Worm (Caenorhabditis elegans): ENCODE data around the gene igcm-2.

Gene igcm-2

DNA sequence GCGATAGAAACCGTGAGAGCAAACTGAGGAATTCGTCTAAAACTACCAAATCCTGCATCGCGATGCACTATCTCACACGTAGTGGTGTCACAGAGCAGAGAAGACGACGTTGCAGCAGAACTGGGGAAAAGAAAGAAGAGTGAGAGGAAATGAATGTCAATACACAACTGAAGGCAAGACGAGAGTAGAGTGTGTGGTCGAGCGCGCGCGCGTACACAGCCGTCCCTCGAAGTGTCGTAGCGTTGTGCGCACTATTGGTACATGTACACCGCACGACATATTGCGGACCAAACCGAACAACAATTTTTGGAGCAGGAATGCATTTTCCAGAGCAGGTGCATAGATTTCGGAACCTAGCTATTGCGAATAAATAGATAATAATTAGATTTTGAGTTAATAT is 13.0 kb downstream of the igcm-2 start (continued):
- TF ChIP-seq ama-1 (optimal IDR thresholded peaks at IDR 0.05) (no peak), nhr-6 (tag; optimal IDR thresholded peaks at IDR 0.05) (no peak), lsy-2 (tag; optimal IDR thresholded peaks at IDR 0.05) (peak; percentile 26 to 59), Y48G9A.11 (GFP tag; IDR thresholded peaks at IDR 0.05) (no peak), vab-7 (GFP tag; IDR thresholded peaks at IDR 0.05) (0 out of 2 replicates have a peak, but pooled peaks have one; percentile 36), unc-62 (GFP tag; optimal IDR thresholded peaks at IDR 0.05 in 1 of 2) (peak in 1 of 2 experiments; percentile 82), unc-62 (tag; optimal IDR thresholded peaks at IDR 0.05) (no peak)

DNA sequence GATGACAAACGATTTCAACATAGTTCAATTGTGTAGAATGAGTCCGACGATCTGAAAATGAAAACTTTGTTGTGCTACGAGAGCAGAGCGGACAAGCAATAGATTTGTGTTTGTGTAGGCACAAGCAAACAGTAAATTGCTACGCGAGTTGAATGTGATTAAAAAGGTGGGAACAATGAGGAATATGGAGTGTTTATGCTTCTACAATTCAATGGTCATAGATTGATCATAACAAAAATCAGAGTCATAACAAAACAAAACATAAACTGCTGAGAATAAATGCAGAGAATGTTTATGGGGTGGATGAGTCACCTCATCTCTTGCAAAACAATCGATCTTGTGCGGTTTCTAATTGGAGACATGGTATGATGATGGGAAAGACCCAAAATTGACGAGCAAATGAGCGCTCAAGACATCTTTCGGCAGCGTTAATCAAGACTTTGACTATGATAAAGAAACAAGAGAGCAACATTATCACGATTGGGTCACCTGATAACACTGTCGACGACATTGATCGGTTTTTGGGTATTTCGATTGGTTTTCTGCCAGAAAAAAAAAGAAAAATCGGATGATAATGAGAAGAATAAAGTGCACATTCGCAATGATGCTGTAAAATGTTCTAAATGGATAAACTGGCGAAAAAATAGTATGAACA is 13.6 kb downstream of the igcm-2 start, which contains the start of gene lmp-1:
Gene lmp-1 (minus strand): TSS at position 51 of the 655 bp plus-strand sequence.
- TF ChIP-seq pqm-1 (tag; optimal IDR thresholded peaks at IDR 0.05) = peak; percentile 33
- TF ChIP-seq dmd-6 (GFP tag; IDR thresholded peaks at IDR 0.05) = peak; percentile 38; the same call in 1 of the 2 replicates
- peak; percentile 25 for TF ChIP-seq dve-1 (tag; optimal IDR thresholded peaks at IDR 0.05; ENCODE audit: insufficient read depth)
- TF ChIP-seq aha-1 (tag) = peak; percentile 84
- peak; percentile 18 for TF ChIP-seq hlh-11 (tag; optimal IDR thresholded peaks at IDR 0.05)
- TF ChIP-seq daf-16 (GFP tag; optimal IDR thresholded peaks at IDR 0.05) = no peak
- TF ChIP-seq daf-16 (tag; optimal IDR thresholded peaks at IDR 0.05) = peak; percentile 77
- TF ChIP-seq nhr-28 (tag; optimal IDR thresholded peaks at IDR 0.05) = no peak
- no peak for TF ChIP-seq ceh-28 (tag; optimal IDR thresholded peaks at IDR 0.05)
- no peak for TF ChIP-seq egl-27 (tag; optimal IDR thresholded peaks at IDR 0.05)
- TF ChIP-seq php-3 (GFP tag; IDR thresholded peaks at IDR 0.05) = peak; percentile 47; the same call in 1 of the 2 replicates

DNA sequence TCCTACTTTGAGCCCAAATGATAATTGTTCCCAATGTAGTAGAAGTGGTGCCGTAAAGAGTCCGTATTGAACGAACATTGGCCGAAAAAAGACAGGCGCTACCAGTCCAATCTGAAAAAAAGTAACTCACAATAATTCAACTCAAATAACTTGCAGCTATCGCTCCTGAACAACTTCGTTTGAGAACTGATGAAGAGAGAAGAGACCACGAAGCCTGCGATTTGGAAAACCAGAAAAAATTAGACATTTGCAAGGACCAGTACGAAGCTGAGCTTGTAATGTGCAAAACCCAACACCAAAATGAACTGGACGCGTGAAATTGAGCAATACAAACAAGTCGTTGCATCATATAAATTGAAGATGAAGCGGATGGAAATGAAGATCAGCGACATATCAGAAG is 16.9 kb downstream of the igcm-2 start, which contains the start of gene C03B1.1:
Gene C03B1.1 (plus strand): TSS at position 301 of the 400 bp plus-strand sequence.
- no peak for TF ChIP-seq mdt-29 (GFP tag; IDR thresholded peaks at IDR 0.05)
- TF ChIP-seq spr-3 (GFP tag; optimal IDR thresholded peaks at IDR 0.05) = no peak
- TF ChIP-seq aha-1 (tag) = peak; percentile 86
- no peak for TF ChIP-seq saeg-2 (GFP tag; IDR thresholded peaks at IDR 0.05)
- TF ChIP-seq daf-8 (GFP tag; IDR thresholded peaks at IDR 0.05) = no peak
- TF ChIP-seq F10B5.3 (tag; optimal IDR thresholded peaks at IDR 0.05) = no peak
- TF ChIP-seq F44E2.7 (GFP tag; IDR thresholded peaks at IDR 0.05) = no peak

DNA sequence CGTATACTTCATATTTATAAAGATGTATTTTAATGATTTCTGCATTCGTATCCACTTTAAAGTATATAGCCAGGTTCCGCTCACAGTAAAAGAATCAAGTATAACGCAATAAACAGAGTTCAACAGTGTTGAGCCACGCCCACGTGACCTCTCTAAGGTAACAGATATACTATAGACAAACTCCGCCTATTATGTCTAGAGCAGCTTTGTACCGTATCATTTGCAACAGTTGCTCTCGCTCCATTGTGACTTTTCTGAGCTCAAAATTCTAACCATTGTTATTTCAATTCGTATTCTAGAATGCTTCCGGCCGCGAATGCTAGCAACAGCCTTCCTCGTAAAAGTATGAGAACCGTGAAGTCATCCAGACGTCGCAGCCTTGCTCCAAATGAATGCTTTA is 18.0 kb downstream of the igcm-2 start, which contains the start of gene C03B1.17:
Gene C03B1.17 (plus strand): TSS at position 301 of the 400 bp plus-strand sequence.
- no peak for TF ChIP-seq vab-7 (GFP tag; IDR thresholded peaks at IDR 0.05)
- no peak for TF ChIP-seq fos-1 (tag; optimal IDR thresholded peaks at IDR 0.05)
- no peak for TF ChIP-seq aha-1 (tag)

DNA sequence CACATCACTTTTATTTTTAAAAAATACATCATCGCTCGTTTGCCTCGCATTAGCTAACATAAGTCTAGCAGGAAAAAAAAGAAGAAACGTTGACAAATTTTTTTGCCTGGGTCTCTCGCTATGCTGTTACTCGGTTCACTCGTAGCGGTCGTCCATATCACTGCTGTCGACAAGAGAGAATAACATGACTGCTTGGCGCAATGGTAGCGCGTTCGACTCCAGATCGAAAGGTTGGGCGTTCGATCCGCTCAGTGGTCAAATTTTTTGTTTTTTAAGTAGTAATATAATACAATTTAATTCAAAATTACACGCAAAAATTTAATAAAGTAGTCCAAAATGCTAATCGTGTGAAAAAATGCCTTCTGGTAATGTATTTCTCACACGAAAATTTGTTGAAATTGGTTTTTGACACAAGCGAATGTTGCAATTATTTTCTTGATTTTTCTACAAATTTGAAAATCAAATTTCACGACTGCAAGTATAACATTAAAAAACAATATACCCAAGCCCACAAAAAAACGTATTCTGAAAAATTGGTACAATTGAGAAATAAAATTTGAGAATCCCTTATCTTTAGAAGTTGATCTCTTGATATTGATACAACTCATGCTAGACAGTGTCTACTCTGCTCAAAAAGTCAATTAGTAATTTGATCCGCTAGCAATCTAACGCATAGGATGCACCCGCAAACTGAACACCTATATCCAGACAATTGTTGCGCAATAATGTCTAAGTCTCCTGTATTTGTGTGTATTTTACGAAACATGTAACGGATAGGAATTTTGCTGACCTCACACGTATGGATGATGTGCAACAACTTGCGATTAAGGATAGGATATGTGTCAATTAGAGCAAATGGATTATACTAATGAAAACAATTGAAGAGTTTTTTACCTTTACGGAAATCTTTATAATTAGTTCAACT is 19.9 kb downstream of the igcm-2 start:
- TF ChIP-seq attf-4 (tag; optimal IDR thresholded peaks at IDR 0.05) = no peak
- peak; percentile 87 for TF ChIP-seq sdz-12 (GFP tag; optimal IDR thresholded peaks at IDR 0.05)
- no peak; the same call in 1 of the 2 replicates for TF ChIP-seq T26A8.4 (GFP tag; IDR thresholded peaks at IDR 0.05)
- TF ChIP-seq dve-1 (tag; optimal IDR thresholded peaks at IDR 0.05; ENCODE audit: insufficient read depth) = peak; percentile 54
- peak; percentile 61 for TF ChIP-seq nhr-48 (tag; optimal IDR thresholded peaks at IDR 0.05)
- peak; percentile 15 for TF ChIP-seq ztf-7 (tag; optimal IDR thresholded peaks at IDR 0.05)
- TF ChIP-seq zag-1 (tag; optimal IDR thresholded peaks at IDR 0.05) = no peak
- TF ChIP-seq set-16 (GFP tag; IDR thresholded peaks at IDR 0.05) = no peak
- no peak for TF ChIP-seq fos-1 (tag; optimal IDR thresholded peaks at IDR 0.05)
- TF ChIP-seq zip-11 (GFP tag; IDR thresholded peaks at IDR 0.05) = 0 out of 2 replicates have a peak, but pooled peaks have one; percentile 21
- no peak for TF ChIP-seq nhr-10 (tag; optimal IDR thresholded peaks at IDR 0.05)
- TF ChIP-seq mep-1 (tag; optimal IDR thresholded peaks at IDR 0.05) = no peak
- no peak for TF ChIP-seq mxl-3 (GFP tag; optimal IDR thresholded peaks at IDR 0.05)
- TF ChIP-seq mxl-2 (GFP tag; conservative IDR thresholded peaks at IDR 0.05) = no peak
- 0 out of 2 replicates have a peak, but pooled peaks have one; percentile 77 for TF ChIP-seq Y75B8A.6 (GFP tag; IDR thresholded peaks at IDR 0.05)
- no peak for TF ChIP-seq nhr-11 (tag; optimal IDR thresholded peaks at IDR 0.05)
- TF ChIP-seq nhr-6 (tag; optimal IDR thresholded peaks at IDR 0.05) = no peak
- TF ChIP-seq ceh-44 (GFP tag; IDR thresholded peaks at IDR 0.05) = peak; percentile 69; the same call in 1 of the 2 replicates
- TF ChIP-seq tra-1 (GFP tag; IDR thresholded peaks at IDR 0.05) = peak; percentile 80; the same call in 1 of the 2 replicates
- TF ChIP-seq daf-12 (tag; optimal IDR thresholded peaks at IDR 0.05) = no peak
